Worm (Caenorhabditis elegans) whole organism, late embryonic: ENCODE data around the gene sax-7.

ENCODE experiments used
- ama-1 ChIP-seq: fragments of 150-350 bp; optimal IDR thresholded peaks from 2 replicates; lab custom pipeline; 2014
- fkh-10 ChIP-seq: fragments of 150-350 bp; optimal IDR thresholded peaks from 2 replicates; lab custom pipeline; 2014; ENCODE audit warnings: missing biosample characterization, missing genetic modification reagents, missing genetic modification characterization
- fkh-6 ChIP-seq: sonication (generic microtip); optimal IDR thresholded peaks from 2 replicates; lab custom pipeline; 2016; ENCODE audit warnings: missing genetic modification characterization, missing compliant biosample characterization
- hlh-6 ChIP-seq: sonication (generic microtip); optimal IDR thresholded peaks from 2 replicates; lab custom pipeline; 2016; ENCODE audit warnings: missing genotype, missing genetic modification characterization, missing compliant biosample characterization
- lin-11 ChIP-seq: fragments of 200-800 bp; sonication (Bioruptor generic); optimal IDR thresholded peaks from 2 replicates; lab custom pipeline; 2018; ENCODE audit warnings: mild to moderate bottlenecking, missing genetic modification characterization, missing compliant biosample characterization
- pag-3 ChIP-seq: sonication (generic microtip); optimal IDR thresholded peaks from 2 replicates; lab custom pipeline; 2016; ENCODE audit warnings: missing compliant biosample characterization, missing genetic modification characterization, borderline replicate concordance
- pha-2 ChIP-seq: sonication (generic microtip); optimal IDR thresholded peaks from 2 replicates; lab custom pipeline; 2017; ENCODE audit warnings: mild to moderate bottlenecking, missing genetic modification characterization, missing compliant biosample characterization
- pha-4 ChIP-seq: fragments of 150-350 bp; optimal IDR thresholded peaks from 2 replicates; lab custom pipeline; 2018; ENCODE audit warnings: missing biosample characterization, missing genetic modification reagents, missing genetic modification characterization
- pqm-1 ChIP-seq: sonication (generic microtip); optimal IDR thresholded peaks from 2 replicates; lab custom pipeline; 2016; ENCODE audit warnings: missing genetic modification characterization, missing compliant biosample characterization
- sdc-2 ChIP-seq: sonication (generic microtip); optimal IDR thresholded peaks from 2 replicates; lab custom pipeline; 2016; ENCODE audit warnings: missing genotype, missing genetic modification characterization, missing compliant biosample characterization
- tbx-7 ChIP-seq: sonication (generic microtip); optimal IDR thresholded peaks from 2 replicates; lab custom pipeline; 2016; ENCODE audit warnings: missing genotype, missing genetic modification characterization, missing compliant biosample characterization
- ztf-16 ChIP-seq: sonication (generic microtip); optimal IDR thresholded peaks from 2 replicates; lab custom pipeline; 2017; ENCODE audit warnings: missing genetic modification characterization, missing compliant biosample characterization

DNA sequence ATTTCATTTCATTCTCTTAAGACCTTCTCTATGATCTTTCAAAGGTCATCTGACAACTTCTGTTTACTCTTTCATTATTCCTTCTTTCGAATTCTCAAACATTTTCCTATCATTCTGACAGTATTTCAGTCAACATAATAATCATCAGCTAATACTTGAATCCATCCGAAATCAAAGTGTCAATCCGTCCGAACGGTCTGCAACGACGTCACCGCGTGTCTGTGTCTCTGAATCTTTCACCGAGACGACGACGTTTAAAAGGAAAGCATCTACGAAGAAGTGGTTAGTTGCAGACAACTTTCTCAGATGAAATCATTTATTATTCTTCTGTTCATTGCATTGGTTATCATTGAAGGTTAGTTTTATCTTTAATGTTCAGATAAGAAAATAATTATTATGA is 39.8 kb downstream of the sax-7 start, which contains the start of gene Y42H9AR.5:
- no peak for TF ChIP-seq pha-4
- no peak for TF ChIP-seq pag-3 (tag; lab: Kevin White, UChicago)
- no peak for TF ChIP-seq tbx-7 (tag; lab: Kevin White, UChicago)
- no peak for TF ChIP-seq fkh-6
- TF ChIP-seq hlh-6 (tag; lab: Kevin White, UChicago), result no peak
- no peak for TF ChIP-seq ama-1
- TF ChIP-seq lin-11 (tag; lab: Kevin White, UChicago), result no peak
- TF ChIP-seq ztf-16 (tag; lab: Kevin White, UChicago), result no peak
- no peak for TF ChIP-seq fkh-10 (GFP tag; lab: Kevin White, UChicago)
- TF ChIP-seq sdc-2 (tag; lab: Kevin White, UChicago), result no peak
- no peak for TF ChIP-seq pqm-1
- no peak for TF ChIP-seq pha-2 (tag; lab: Kevin White, UChicago)
